Worm (Caenorhabditis elegans) whole organism, young adult: ENCODE data around the gene fat-6.

ENCODE experiments used
- B0261.1 ChIP-seq: sonication (generic microtip); optimal IDR thresholded peaks from 2 replicates; lab custom pipeline; 2016; ENCODE audit warnings: mild to moderate bottlenecking, missing genetic modification characterization, moderate library complexity, missing compliant biosample characterization
- T07F8.4 ChIP-seq: sonication (generic microtip); optimal IDR thresholded peaks from 2 replicates; lab custom pipeline; 2016; ENCODE audit warnings: mild to moderate bottlenecking, missing genetic modification characterization, moderate library complexity, missing compliant biosample characterization
- egl-18 ChIP-seq: fragments of 200-800 bp; sonication (Bioruptor generic); IDR thresholded peaks from 2 replicates; pipeline ENCODE4 v1.3.6; 2022; ENCODE audit warnings: missing genetic modification reagents, missing genetic modification characterization, missing compliant biosample characterization
- egl-44 ChIP-seq: fragments of 200-800 bp; sonication (Bioruptor generic); IDR thresholded peaks from 2 replicates; pipeline ENCODE4 v1.3.6; 2022; ENCODE audit warnings: missing genetic modification reagents, missing genetic modification characterization, missing compliant biosample characterization
- hlh-12 ChIP-seq: sonication (generic microtip); optimal IDR thresholded peaks from 2 replicates; lab custom pipeline; 2016; ENCODE audit warnings: missing genetic modification characterization, missing compliant biosample characterization
- lin-35 ChIP-seq, 3 experiments: fragments of 150-350 bp in 2 of 3; sonication (generic microtip) in 1 of 3; optimal IDR thresholded peaks; 2 replicates each; lab custom pipeline; 2014 to 2018; ENCODE audit warnings: missing biosample characterization in 3 of 3, missing genetic modification characterization in 3 of 3, missing genetic modification reagents in 3 of 3
- nfya-2 ChIP-seq: fragments of 200-800 bp; sonication (Bioruptor generic); IDR thresholded peaks from 2 replicates; pipeline ENCODE4 v1.3.6; 2022; ENCODE audit warnings: missing genetic modification reagents, missing genetic modification characterization, missing compliant biosample characterization
- pbrm-1 ChIP-seq: fragments of 200-800 bp; sonication (Bioruptor generic); IDR thresholded peaks from 2 replicates; pipeline ENCODE4 v1.3.6; 2022; ENCODE audit warnings: missing genetic modification reagents, missing genetic modification characterization, missing compliant biosample characterization
- sea-2 ChIP-seq: fragments of 200-800 bp; sonication (Bioruptor generic); IDR thresholded peaks from 2 replicates; pipeline ENCODE4 v1.3.6; 2022; ENCODE audit warnings: missing genetic modification characterization, missing compliant biosample characterization
- snpc-4 ChIP-seq, 5 experiments: fragments of 150-350 bp in 1 of 5; sonication (generic microtip) in 4 of 5; optimal IDR thresholded peaks; 2 replicates each; lab custom pipeline; 2014 to 2018; ENCODE audit warnings: missing genetic modification characterization in 5 of 5, missing biosample characterization in 3 of 5, antibody characterized with exemption in 2 of 5, mild to moderate bottlenecking in 2 of 5, missing compliant biosample characterization in 2 of 5, missing genotype in 2 of 5, moderate library complexity in 2 of 5, missing genetic modification reagents in 1 of 5
- ztf-22 ChIP-seq: fragments of 200-800 bp; sonication (Bioruptor generic); optimal IDR thresholded peaks from 2 replicates; lab custom pipeline; 2018; ENCODE audit warnings: mild to moderate bottlenecking, missing genetic modification characterization, moderate library complexity, missing compliant biosample characterization

ce11 chrIV:11882534-11882933 is 33.0 kb downstream of the fat-6 start:
- no peak for TF ChIP-seq B0261.1 (tag; lab: Kevin White, UChicago)
- TF ChIP-seq lin-35 (GFP tag; optimal IDR thresholded peaks at IDR 0.05; lab: Kevin White, UChicago), result no peak
- TF ChIP-seq T07F8.4, result no peak
- TF ChIP-seq pbrm-1 (GFP tag; lab: Robert Waterston, UW), result no peak
- no peak for TF ChIP-seq hlh-12 (tag; lab: Kevin White, UChicago)
- TF ChIP-seq egl-44 (GFP tag; lab: Robert Waterston, UW), result no peak
- TF ChIP-seq sea-2 (GFP tag; lab: Robert Waterston, UW), result no peak
- no peak for TF ChIP-seq egl-18 (GFP tag; lab: Robert Waterston, UW)
- TF ChIP-seq ztf-22 (GFP tag; lab: Kevin White, UChicago), result no peak
- TF ChIP-seq nfya-2 (GFP tag; lab: Robert Waterston, UW), result no peak
- no peak for TF ChIP-seq snpc-4 (GFP tag; optimal IDR thresholded peaks at IDR 0.05; lab: Kevin White, UChicago)
- no peak for TF ChIP-seq snpc-4 (tag; optimal IDR thresholded peaks at IDR 0.05; lab: Kevin White, UChicago)
